Fruit fly (Drosophila melanogaster): ENCODE data around the gene Dhfr.
A peak's percentile ranks its signal among the peaks of the same experiment; 100 is the strongest.

The Dhfr gene

DNA sequence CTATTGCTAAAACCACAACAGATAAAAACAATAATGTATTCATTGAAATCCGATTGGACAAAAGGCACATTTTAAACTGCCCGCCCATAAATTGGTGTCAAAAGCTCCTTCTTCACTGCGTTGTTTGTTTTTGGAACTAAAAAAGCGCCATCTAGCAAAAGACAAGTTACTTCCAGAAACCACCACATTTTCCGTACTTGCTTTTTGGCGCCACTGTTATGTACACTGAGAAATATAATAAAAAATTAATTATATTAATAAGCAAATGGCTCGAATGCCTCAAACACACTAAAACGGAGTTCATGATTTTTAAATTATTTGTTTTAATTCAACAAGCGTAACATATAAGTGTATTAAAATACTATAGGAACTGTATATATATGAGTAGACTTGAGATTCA, 16.4 kb downstream of the Dhfr start (continued):
- no peak for TF ChIP-seq luna (GFP tag; optimal IDR thresholded peaks at IDR 0.05)
- peak; percentile 70 for TF ChIP-seq CG13624 (GFP tag; optimal IDR thresholded peaks at IDR 0.05)
- TF ChIP-seq CG16815 (GFP tag; optimal IDR thresholded peaks at IDR 0.05), result peak; percentile 56
- TF ChIP-seq az2 (GFP tag; optimal IDR thresholded peaks at IDR 0.05), result peak; percentile 88
- TF ChIP-seq insv (GFP tag; optimal IDR thresholded peaks at IDR 0.05), result peak in 1 of 2 experiments; percentile 70
- TF ChIP-seq gce (GFP tag; IDR thresholded peaks at IDR 0.05), result peak; percentile 76; the same call in 2 of the 3 replicates
- TF ChIP-seq Ets65A (GFP tag), result peak; percentile 95
- no peak for TF ChIP-seq crc (GFP tag; optimal IDR thresholded peaks at IDR 0.05)
- peak; percentile 80; the same call in 2 of the 3 replicates for TF ChIP-seq sr (GFP tag; IDR thresholded peaks at IDR 0.05)
- peak; percentile 67 to 88 for TF ChIP-seq Hr51 (GFP tag; optimal IDR thresholded peaks at IDR 0.05)
- no peak for TF ChIP-seq Stat92E (GFP tag; optimal IDR thresholded peaks at IDR 0.05)
- no peak for TF ChIP-seq usp (GFP tag; optimal IDR thresholded peaks at IDR 0.05)
- peak; percentile 92 for TF ChIP-seq Sox102F (GFP tag; optimal IDR thresholded peaks at IDR 0.05)
- TF ChIP-seq br (optimal IDR thresholded peaks at IDR 0.05), result no peak
- no peak for TF ChIP-seq amos (GFP tag; IDR thresholded peaks at IDR 0.05; ENCODE audit: partially characterized antibody)
- TF ChIP-seq cg (GFP tag; optimal IDR thresholded peaks at IDR 0.05), result no peak
- no peak for TF ChIP-seq gro (GFP tag; optimal IDR thresholded peaks at IDR 0.05)
- peak; percentile 47; the same call in 1 of the 2 replicates for TF ChIP-seq toy (GFP tag; IDR thresholded peaks at IDR 0.05)
- peak; percentile 92 for TF ChIP-seq sob (GFP tag; IDR thresholded peaks at IDR 0.05)
- TF ChIP-seq CkIIα-i1 (GFP tag; IDR thresholded peaks at IDR 0.05), result 0 out of 2 replicates have a peak, but pooled peaks have one; percentile 14
- peak; percentile 76 for TF ChIP-seq ewg (GFP tag; optimal IDR thresholded peaks at IDR 0.05)
- TF ChIP-seq NC2β (GFP tag; optimal IDR thresholded peaks at IDR 0.05), result peak; percentile 69
- TF ChIP-seq CG10321 (GFP tag; IDR thresholded peaks at IDR 0.05), result peak; percentile 62
- TF ChIP-seq croc (GFP tag; conservative IDR thresholded peaks at IDR 0.05), result peak; percentile 56; the same call in 2 of the 3 replicates
- peak; percentile 69 for TF ChIP-seq CG6272 (GFP tag; IDR thresholded peaks at IDR 0.05)
- TF ChIP-seq org-1 (GFP tag; optimal IDR thresholded peaks at IDR 0.05), result peak; percentile 51
- no peak for TF ChIP-seq crol (GFP tag; IDR thresholded peaks at IDR 0.05)
- TF ChIP-seq CG9727 (GFP tag; optimal IDR thresholded peaks at IDR 0.05), result peak; percentile 84
- peak; percentile 61 for TF ChIP-seq ro (GFP tag; IDR thresholded peaks at IDR 0.05)
- peak; percentile 82 for TF ChIP-seq CG10979 (tag; optimal IDR thresholded peaks at IDR 0.05)
- peak; percentile 57 for TF ChIP-seq scrt (GFP tag; optimal IDR thresholded peaks at IDR 0.05)
- peak; percentile 92 for TF ChIP-seq CG17359 (tag; optimal IDR thresholded peaks at IDR 0.05)
- TF ChIP-seq peb (GFP tag; IDR thresholded peaks at IDR 0.05), result peak; percentile 69
- TF ChIP-seq lab (GFP tag; optimal IDR thresholded peaks at IDR 0.05), result peak; percentile 91
- peak; percentile 81 for TF ChIP-seq zen (tag; optimal IDR thresholded peaks at IDR 0.05)
- TF ChIP-seq CG4360 (GFP tag; IDR thresholded peaks at IDR 0.05), result peak; percentile 66
- peak; percentile 79 for TF ChIP-seq CG7556 (GFP tag; optimal IDR thresholded peaks at IDR 0.05)
- TF ChIP-seq CG16813 (GFP tag; IDR thresholded peaks at IDR 0.05; ENCODE audit: partially characterized antibody), result no peak
- TF ChIP-seq lilli (GFP tag; optimal IDR thresholded peaks at IDR 0.05), result peak; percentile 85
- no peak for TF ChIP-seq nerfin-2 (GFP tag; IDR thresholded peaks at IDR 0.05; ENCODE audit: partially characterized antibody)
- peak; percentile 85 for TF ChIP-seq Chrac-16 (GFP tag; optimal IDR thresholded peaks at IDR 0.05)
- peak; percentile 46 for TF ChIP-seq CG9609 (GFP tag; optimal IDR thresholded peaks at IDR 0.05)
- TF ChIP-seq Lim3 (GFP tag; IDR thresholded peaks at IDR 0.05), result peak; percentile 31; the same call in 1 of the 2 replicates
- TF ChIP-seq oc (tag; optimal IDR thresholded peaks at IDR 0.05), result peak; percentile 73
- TF ChIP-seq CG3838 (GFP tag; optimal IDR thresholded peaks at IDR 0.05), result peak; percentile 46
- TF ChIP-seq CG6654 (GFP tag; optimal IDR thresholded peaks at IDR 0.05), result peak; percentile 30
- peak; percentile 77 for TF ChIP-seq CG4730 (GFP tag; IDR thresholded peaks at IDR 0.05)
- no peak for TF ChIP-seq CG34376 (GFP tag; optimal IDR thresholded peaks at IDR 0.05)
- peak; percentile 82 for TF ChIP-seq CG2678 (tag; optimal IDR thresholded peaks at IDR 0.05)
- peak; percentile 76 for TF ChIP-seq CG11560 (tag; IDR thresholded peaks at IDR 0.05)
- peak; percentile 73 for TF ChIP-seq Elba2 (GFP tag; optimal IDR thresholded peaks at IDR 0.05)
